Worm (Caenorhabditis elegans): ENCODE measurements around the gene sto-4.

sto-4 gene

DNA sequence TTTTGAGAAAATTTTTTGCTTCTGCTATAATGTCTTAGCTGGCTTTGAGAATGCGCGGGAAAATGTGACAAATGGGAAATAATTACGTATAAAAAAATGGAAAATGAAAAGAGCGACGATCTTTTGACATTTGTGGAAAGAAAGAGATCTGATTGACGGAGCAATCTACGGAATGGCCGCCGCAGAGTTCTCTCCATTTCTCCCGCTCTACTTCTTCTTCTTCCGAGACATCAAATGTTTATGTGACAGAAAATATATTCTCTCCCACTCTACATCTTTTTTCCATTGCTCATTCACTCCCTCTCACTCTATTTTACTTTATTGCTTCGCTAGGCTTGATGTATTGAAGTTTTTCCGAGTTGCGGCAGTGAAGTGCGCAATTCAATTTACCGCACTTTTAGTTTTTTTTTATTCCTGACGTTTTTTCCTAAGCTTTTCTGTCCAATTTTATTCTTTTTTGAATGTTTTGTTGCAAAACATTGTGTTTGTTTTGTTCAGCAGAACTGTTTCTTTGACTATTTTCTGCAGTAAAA, 3.4 kb upstream of the sto-4 start (continued):
- peak; percentile 15 for TF ChIP-seq snu-23 (GFP tag; optimal IDR thresholded peaks at IDR 0.05)
- TF ChIP-seq lin-39 (tag; optimal IDR thresholded peaks at IDR 0.05) = no peak
- peak in 1 of 2 experiments; percentile 32 for TF ChIP-seq lsy-2 (tag; optimal IDR thresholded peaks at IDR 0.05)
- no peak for TF ChIP-seq hpl-2 (GFP tag; optimal IDR thresholded peaks at IDR 0.05)
- no peak for TF ChIP-seq ceh-90 (tag; optimal IDR thresholded peaks at IDR 0.05)
- no peak for TF ChIP-seq isw-1 (GFP tag; IDR thresholded peaks at IDR 0.05)
- TF ChIP-seq C04F5.9 (tag; optimal IDR thresholded peaks at IDR 0.05) = no peak
- TF ChIP-seq nhr-71 (tag; optimal IDR thresholded peaks at IDR 0.05) = peak; percentile 50
- TF ChIP-seq lin-35 (GFP tag; optimal IDR thresholded peaks at IDR 0.05) = no peak
- no peak for TF ChIP-seq hlh-4 (tag; optimal IDR thresholded peaks at IDR 0.05)
- no peak for TF ChIP-seq egl-13 (tag; optimal IDR thresholded peaks at IDR 0.05)
- no peak for TF ChIP-seq lir-3 (tag; optimal IDR thresholded peaks at IDR 0.05; ENCODE audit: poor library complexity)
- no peak for TF ChIP-seq hlh-17 (GFP tag; optimal IDR thresholded peaks at IDR 0.05; ENCODE audit: borderline replicate concordance)
- TF ChIP-seq mef-2 (tag; optimal IDR thresholded peaks at IDR 0.05) = no peak
- no peak for TF ChIP-seq nhr-237 (tag; optimal IDR thresholded peaks at IDR 0.05)
- TF ChIP-seq nhr-84 (tag; optimal IDR thresholded peaks at IDR 0.05) = no peak
- TF ChIP-seq mdl-1 (tag; optimal IDR thresholded peaks at IDR 0.05) = no peak
- TF ChIP-seq nhr-12 (tag; optimal IDR thresholded peaks at IDR 0.05) = no peak
- TF ChIP-seq F16B12.6 (tag; optimal IDR thresholded peaks at IDR 0.05) = no peak
- TF ChIP-seq skn-1 (tag; optimal IDR thresholded peaks at IDR 0.05) = no peak
- TF ChIP-seq fkh-4 (tag; optimal IDR thresholded peaks at IDR 0.05; ENCODE audit: borderline replicate concordance) = no peak
- no peak for TF ChIP-seq irx-1 (tag; optimal IDR thresholded peaks at IDR 0.05)
- TF ChIP-seq sox-4 (tag; optimal IDR thresholded peaks at IDR 0.05) = no peak
- no peak for TF ChIP-seq nhr-19 (GFP tag; conservative IDR thresholded peaks at IDR 0.05)
- TF ChIP-seq elt-3 (tag; optimal IDR thresholded peaks at IDR 0.05) = no peak
- peak; percentile 81 for TF ChIP-seq lin-14 (GFP tag; optimal IDR thresholded peaks at IDR 0.05)
- no peak for TF ChIP-seq unc-30 (tag; optimal IDR thresholded peaks at IDR 0.05)
- no peak for TF ChIP-seq ama-1 (optimal IDR thresholded peaks at IDR 0.05)
- TF ChIP-seq zip-4 (GFP tag; optimal IDR thresholded peaks at IDR 0.05) = no peak
- TF ChIP-seq ces-1 (GFP tag; optimal IDR thresholded peaks at IDR 0.05) = no peak
- no peak for TF ChIP-seq nhr-47 (tag; optimal IDR thresholded peaks at IDR 0.05)
- no peak for TF ChIP-seq lin-13 (GFP tag; optimal IDR thresholded peaks at IDR 0.05)
- no peak for TF ChIP-seq efl-3 (GFP tag; optimal IDR thresholded peaks at IDR 0.05)
- TF ChIP-seq unc-130 (tag; optimal IDR thresholded peaks at IDR 0.05) = no peak
- no peak for TF ChIP-seq Y116A8C.19 (tag; optimal IDR thresholded peaks at IDR 0.05; ENCODE audit: borderline replicate concordance)
- no peak for TF ChIP-seq nhr-11 (tag; optimal IDR thresholded peaks at IDR 0.05)
- TF ChIP-seq unc-86 (tag; optimal IDR thresholded peaks at IDR 0.05) = no peak
- TF ChIP-seq nhr-76 (tag; optimal IDR thresholded peaks at IDR 0.05) = no peak
- TF ChIP-seq elt-2 (tag; optimal IDR thresholded peaks at IDR 0.05) = no peak
- TF ChIP-seq dsc-1 (tag; optimal IDR thresholded peaks at IDR 0.05) = peak; percentile 13
- peak; percentile 18 for TF ChIP-seq rnt-1 (tag; optimal IDR thresholded peaks at IDR 0.05)
- TF ChIP-seq nhr-20 (tag; optimal IDR thresholded peaks at IDR 0.05) = no peak
- TF ChIP-seq pqm-1 (tag; optimal IDR thresholded peaks at IDR 0.05) = no peak
- no peak for TF ChIP-seq nhr-90 (tag; optimal IDR thresholded peaks at IDR 0.05; ENCODE audit: poor library complexity)
- no peak for TF ChIP-seq unc-98 (GFP tag; IDR thresholded peaks at IDR 0.05)
- no peak for TF ChIP-seq sptf-1 (tag; optimal IDR thresholded peaks at IDR 0.05)
- no peak for TF ChIP-seq alr-1 (tag; optimal IDR thresholded peaks at IDR 0.05; ENCODE audit: borderline replicate concordance)
- TF ChIP-seq ets-5 (GFP tag; IDR thresholded peaks at IDR 0.05) = no peak
- TF ChIP-seq ztf-4 (tag; optimal IDR thresholded peaks at IDR 0.05) = no peak
- no peak for TF ChIP-seq xbp-1 (tag; optimal IDR thresholded peaks at IDR 0.05)
- no peak for TF ChIP-seq swsn-7 (tag; optimal IDR thresholded peaks at IDR 0.05)
- TF ChIP-seq tbx-2 (tag; optimal IDR thresholded peaks at IDR 0.05) = no peak
- TF ChIP-seq lin-15B (tag; optimal IDR thresholded peaks at IDR 0.05) = no peak
- no peak for TF ChIP-seq blmp-1 (tag; optimal IDR thresholded peaks at IDR 0.05)

Data from whole organism, L1 larva.